Worm (Caenorhabditis elegans) whole organism, L4 larva: ENCODE data around the gene cnx-1.

Experiments used
- D1046.2 ChIP-seq: fragments of 200-800 bp; sonication (Bioruptor generic); IDR thresholded peaks from 2 replicates; pipeline ENCODE4 v1.3.6; 2022; ENCODE audit warnings: missing genetic modification characterization, missing compliant biosample characterization
- F10B5.3 ChIP-seq: sonication (generic microtip); optimal IDR thresholded peaks from 2 replicates; lab custom pipeline; 2016; ENCODE audit warnings: mild to moderate bottlenecking, missing genetic modification characterization, missing compliant biosample characterization
- F26F4.8 ChIP-seq: fragments of 200-800 bp; sonication (Bioruptor generic); conservative IDR thresholded peaks from 2 replicates; pipeline ENCODE4 v1.3.6; 2022; ENCODE audit warnings: missing genetic modification characterization, missing compliant biosample characterization
- F37D6.2 ChIP-seq: sonication (generic microtip); optimal IDR thresholded peaks from 2 replicates; lab custom pipeline; 2016; ENCODE audit warnings: mild to moderate bottlenecking, missing genetic modification characterization, missing compliant biosample characterization
- F44E2.7 ChIP-seq: fragments of 200-800 bp; sonication (Bioruptor generic); IDR thresholded peaks from 2 replicates; pipeline ENCODE4 v2.1.2; 2022; ENCODE audit warnings: missing genetic modification characterization, missing compliant biosample characterization
- T20F7.1 ChIP-seq: fragments of 200-800 bp; sonication (Bioruptor generic); optimal IDR thresholded peaks from 2 replicates; lab custom pipeline; 2018; ENCODE audit warnings: mild to moderate bottlenecking, missing genetic modification characterization, missing compliant biosample characterization
- T26A8.4 ChIP-seq: fragments of 200-800 bp; sonication (Bioruptor generic); IDR thresholded peaks from 2 replicates; pipeline ENCODE4 v1.3.6; 2022; ENCODE audit warnings: missing genetic modification characterization, missing compliant biosample characterization
- Y48G9A.11 ChIP-seq: fragments of 200-800 bp; sonication (Bioruptor generic); IDR thresholded peaks from 2 replicates; pipeline ENCODE4 v1.3.6; 2022; ENCODE audit warnings: missing genetic modification reagents, missing genetic modification characterization, missing compliant biosample characterization
- aha-1 ChIP-seq: fragments of 150-350 bp; peaks from one replicate; lab custom pipeline; 2014; ENCODE audit warnings: missing biosample characterization, missing genetic modification characterization
- ceh-28 ChIP-seq: fragments of 150-350 bp; optimal IDR thresholded peaks from 2 replicates; lab custom pipeline; 2014; ENCODE audit warnings: missing biosample characterization, missing genetic modification reagents, missing genetic modification characterization
- ceh-32 ChIP-seq: sonication (generic microtip); optimal IDR thresholded peaks from 2 replicates; lab custom pipeline; 2016; ENCODE audit warnings: mild to moderate bottlenecking, missing genetic modification characterization, missing compliant biosample characterization; ENCODE audit not compliant: poor library complexity
- ctbp-1 ChIP-seq: fragments of 200-800 bp; sonication (Bioruptor generic); IDR thresholded peaks from 2 replicates; pipeline ENCODE4 v1.3.6; 2022; ENCODE audit warnings: missing genetic modification reagents, missing genetic modification characterization, missing compliant biosample characterization
- daf-8 ChIP-seq: fragments of 200-800 bp; sonication (Bioruptor generic); IDR thresholded peaks from 2 replicates; pipeline ENCODE4 v1.3.6; 2022; ENCODE audit warnings: missing genetic modification characterization, missing compliant biosample characterization
- dmd-9 ChIP-seq: fragments of 200-800 bp; sonication (Bioruptor generic); IDR thresholded peaks from 2 replicates; pipeline ENCODE4 v1.3.6; 2022; ENCODE audit warnings: missing genetic modification reagents, missing genetic modification characterization, missing compliant biosample characterization
- dpl-1 ChIP-seq: fragments of 150-350 bp; optimal IDR thresholded peaks from 2 replicates; lab custom pipeline; 2014; ENCODE audit warnings: missing biosample characterization, missing genetic modification reagents, missing genetic modification characterization
- duxl-1 ChIP-seq: sonication (generic microtip); optimal IDR thresholded peaks from 2 replicates; lab custom pipeline; 2016; ENCODE audit warnings: mild to moderate bottlenecking, missing genetic modification characterization, moderate library complexity, missing compliant biosample characterization; ENCODE audit not compliant: poor library complexity
- dve-1 ChIP-seq: sonication (generic microtip); optimal IDR thresholded peaks from 2 replicates; lab custom pipeline; 2017; ENCODE audit warnings: antibody characterized with exemption, mild to moderate bottlenecking, missing genetic modification characterization, missing compliant biosample characterization; ENCODE audit not compliant: insufficient read depth
- egl-43 ChIP-seq: fragments of 200-800 bp; sonication (Bioruptor generic); IDR thresholded peaks from 2 replicates; pipeline ENCODE4 v1.3.6; 2022; ENCODE audit warnings: missing genetic modification reagents, missing genetic modification characterization, missing compliant biosample characterization
- hlh-11 ChIP-seq: fragments of 200-800 bp; sonication (Bioruptor generic); optimal IDR thresholded peaks from 2 replicates; lab custom pipeline; 2018; ENCODE audit warnings: mild to moderate bottlenecking, missing genetic modification characterization, missing compliant biosample characterization
- hlh-30 ChIP-seq: sonication (generic microtip); optimal IDR thresholded peaks from 2 replicates; lab custom pipeline; 2017; ENCODE audit warnings: antibody characterized with exemption, mild to moderate bottlenecking, missing genetic modification characterization, missing compliant biosample characterization; ENCODE audit not compliant: insufficient read depth
- hmg-1.1 ChIP-seq: fragments of 200-800 bp; sonication (Bioruptor generic); IDR thresholded peaks from 2 replicates; pipeline ENCODE4 v1.3.6; 2022; ENCODE audit warnings: missing genetic modification reagents, missing genetic modification characterization, missing compliant biosample characterization
- lim-7 ChIP-seq: fragments of 200-800 bp; sonication (Bioruptor generic); IDR thresholded peaks from 2 replicates; pipeline ENCODE4 v1.3.6; 2022; ENCODE audit warnings: missing genetic modification characterization, missing compliant biosample characterization
- lin-13 ChIP-seq: fragments of 150-350 bp; optimal IDR thresholded peaks from 2 replicates; lab custom pipeline; 2014; ENCODE audit warnings: missing biosample characterization, missing genetic modification reagents, missing genetic modification characterization
- lin-38 ChIP-seq: fragments of 200-800 bp; sonication (Bioruptor generic); IDR thresholded peaks from 2 replicates; pipeline ENCODE4 v1.3.6; 2022; ENCODE audit warnings: missing genetic modification reagents, missing genetic modification characterization, missing compliant biosample characterization
- lir-3 ChIP-seq: sonication (generic microtip); optimal IDR thresholded peaks from 2 replicates; lab custom pipeline; 2016; ENCODE audit warnings: mild to moderate bottlenecking, missing genetic modification characterization, missing compliant biosample characterization
- lsy-2 ChIP-seq, 2 experiments: fragments of 150-350 bp in 1 of 2; sonication (generic microtip) in 1 of 2; optimal IDR thresholded peaks; 2 replicates each; lab custom pipeline; 2014 to 2017; ENCODE audit warnings: missing biosample characterization in 2 of 2, missing genetic modification characterization in 2 of 2
- mdt-29 ChIP-seq: fragments of 200-800 bp; sonication (Bioruptor generic); IDR thresholded peaks from 2 replicates; pipeline ENCODE4 v1.3.6; 2022; ENCODE audit warnings: missing genetic modification reagents, missing genetic modification characterization, missing compliant biosample characterization
- mep-1 ChIP-seq: fragments of 150-350 bp; sonication (generic microtip); optimal IDR thresholded peaks from 3 replicates; lab custom pipeline; 2014; ENCODE audit warnings: missing biosample characterization, missing genetic modification characterization
- mes-2 ChIP-seq: sonication (generic microtip); optimal IDR thresholded peaks from 2 replicates; lab custom pipeline; 2016; ENCODE audit warnings: missing genotype, mild to moderate bottlenecking, missing genetic modification characterization, missing compliant biosample characterization; ENCODE audit not compliant: poor library complexity, severe bottlenecking
- mxl-3 ChIP-seq: fragments of 200-800 bp; sonication (Bioruptor generic); optimal IDR thresholded peaks from 2 replicates; lab custom pipeline; 2018; ENCODE audit warnings: mild to moderate bottlenecking, missing genetic modification characterization, missing compliant biosample characterization
- nhr-11 ChIP-seq: fragments of 150-350 bp; optimal IDR thresholded peaks from 2 replicates; lab custom pipeline; 2014; ENCODE audit warnings: missing biosample characterization, missing genetic modification characterization
- nhr-237 ChIP-seq: sonication (generic microtip); optimal IDR thresholded peaks from 2 replicates; lab custom pipeline; 2017; ENCODE audit warnings: missing biosample characterization, missing genetic modification characterization
- nhr-28 ChIP-seq: fragments of 150-350 bp; optimal IDR thresholded peaks from 2 replicates; lab custom pipeline; 2014; ENCODE audit warnings: missing biosample characterization, missing genetic modification characterization
- nhr-41 ChIP-seq: fragments of 200-800 bp; sonication (Bioruptor generic); IDR thresholded peaks from 2 replicates; pipeline ENCODE4 v1.3.6; 2022; ENCODE audit warnings: missing genetic modification reagents, missing genetic modification characterization, missing compliant biosample characterization
- nhr-42 ChIP-seq: fragments of 200-800 bp; sonication (Bioruptor generic); IDR thresholded peaks from 2 replicates; pipeline ENCODE4 v1.3.6; 2022; ENCODE audit warnings: missing genetic modification characterization, missing compliant biosample characterization
- nhr-48 ChIP-seq: sonication (generic microtip); optimal IDR thresholded peaks from 2 replicates; lab custom pipeline; 2016; ENCODE audit warnings: mild to moderate bottlenecking, missing genetic modification characterization, missing compliant biosample characterization
- nhr-6 ChIP-seq: fragments of 150-350 bp; optimal IDR thresholded peaks from 2 replicates; lab custom pipeline; 2014; ENCODE audit warnings: missing biosample characterization, missing genetic modification characterization
- set-16 ChIP-seq: fragments of 200-800 bp; sonication (Bioruptor generic); IDR thresholded peaks from 2 replicates; pipeline ENCODE4 v1.3.6; 2022; ENCODE audit warnings: missing genetic modification reagents, missing genetic modification characterization, missing compliant biosample characterization
- skn-1 ChIP-seq: fragments of 150-350 bp; optimal IDR thresholded peaks from 2 replicates; lab custom pipeline; 2014; ENCODE audit warnings: missing biosample characterization, missing genetic modification characterization
- tra-1 ChIP-seq: fragments of 200-800 bp; sonication (Bioruptor generic); IDR thresholded peaks from 2 replicates; pipeline ENCODE4 v1.3.6; 2022; ENCODE audit warnings: missing genetic modification reagents, missing genetic modification characterization, missing compliant biosample characterization
- unc-62 ChIP-seq, 3 experiments: fragments of 150-350 bp in 1 of 3; sonication (generic microtip); optimal IDR thresholded peaks in 2 of 3; peaks in 1 of 3; 1 replicate in 1 of 3; 2 replicates in 2 of 3; lab custom pipeline; 2014 to 2017; ENCODE audit warnings: missing biosample characterization in 3 of 3, missing genetic modification characterization in 3 of 3, missing genetic modification reagents in 3 of 3, missing genotype in 1 of 3
- zfp-2 ChIP-seq: sonication (generic microtip); optimal IDR thresholded peaks from 2 replicates; lab custom pipeline; 2016; ENCODE audit warnings: mild to moderate bottlenecking, missing genetic modification characterization, missing compliant biosample characterization

Gene cnx-1

DNA sequence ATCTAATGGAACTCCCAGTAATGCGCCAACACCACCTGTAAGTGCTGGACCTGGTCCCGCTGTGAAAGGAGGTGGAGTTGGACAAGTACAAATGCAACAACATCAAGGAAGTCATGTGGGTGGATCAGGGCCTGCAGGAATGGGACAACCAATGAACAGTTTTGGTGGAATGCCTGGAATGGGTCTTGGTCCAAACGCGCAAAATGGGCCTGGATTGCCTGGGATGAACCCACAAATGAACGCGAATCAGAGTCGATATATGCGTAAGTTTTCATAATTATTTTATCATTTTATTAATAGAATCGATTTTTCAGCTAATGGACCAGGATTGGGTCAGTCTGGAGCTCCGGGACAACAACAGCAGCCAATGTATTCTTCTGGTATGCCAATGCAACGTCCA, 44.5 kb downstream of the cnx-1 start:
- TF ChIP-seq F44E2.7 (GFP tag; lab: Robert Waterston, UW) (no peak), D1046.2 (GFP tag; lab: Robert Waterston, UW) (0 out of 2 replicates have a peak, but pooled peaks have one; percentile 50), daf-8 (GFP tag; lab: Robert Waterston, UW) (no peak), mep-1 (tag; lab: Kevin White, UChicago) (no peak), egl-43 (no peak), lin-38 (0 out of 2 replicates have a peak, but pooled peaks have one; percentile 27), nhr-41 (no peak), T20F7.1 (GFP tag; lab: Kevin White, UChicago) (no peak), unc-62 (GFP tag; optimal IDR thresholded peaks at IDR 0.05 in 1 of 2; lab: Kevin White, UChicago) (peak in 1 of 2 experiments; percentile 25), unc-62 (tag; optimal IDR thresholded peaks at IDR 0.05; lab: Kevin White, UChicago) (no peak)

- TF ChIP-seq Y48G9A.11 (no peak), unc-62 (GFP tag; optimal IDR thresholded peaks at IDR 0.05 in 1 of 2; lab: Kevin White, UChicago) (peak in 1 of 2 experiments; percentile 97), unc-62 (tag; optimal IDR thresholded peaks at IDR 0.05; lab: Kevin White, UChicago) (no peak)
These were observed 46.3 kb downstream of the cnx-1 start for ce11 chrIII:9770590-9770989.

DNA sequence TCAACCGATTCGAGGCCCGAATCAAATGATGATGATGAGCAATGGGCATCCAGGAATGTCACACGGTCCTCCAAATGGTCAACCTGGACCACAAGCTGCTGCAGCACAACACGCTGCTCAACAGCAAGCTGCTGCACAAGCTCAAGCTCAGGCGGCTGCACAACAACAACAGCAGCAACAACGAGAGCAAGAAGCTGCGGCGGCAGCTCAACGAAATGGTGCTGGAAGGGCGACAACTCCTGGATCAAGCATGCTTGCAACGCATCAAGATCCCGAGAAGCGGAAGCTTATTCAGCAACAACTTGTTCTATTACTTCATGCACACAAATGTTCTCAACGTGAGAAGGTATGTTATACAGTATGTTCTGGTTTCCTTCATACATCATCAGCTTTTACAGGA, 48.9 kb downstream of the cnx-1 start:
- TF ChIP-seq lim-7 (GFP tag; lab: Robert Waterston, UW) (0 out of 2 replicates have a peak, but pooled peaks have one; percentile 14), unc-62 (GFP tag; optimal IDR thresholded peaks at IDR 0.05 in 1 of 2; lab: Kevin White, UChicago) (peak in 1 of 2 experiments; percentile 17), unc-62 (tag; optimal IDR thresholded peaks at IDR 0.05; lab: Kevin White, UChicago) (no peak), nhr-237 (tag; lab: Kevin White, UChicago) (no peak), dmd-9 (GFP tag; lab: Robert Waterston, UW) (0 out of 2 replicates have a peak, but pooled peaks have one; percentile 55), set-16 (GFP tag; lab: Robert Waterston, UW) (peak; percentile 69)

DNA sequence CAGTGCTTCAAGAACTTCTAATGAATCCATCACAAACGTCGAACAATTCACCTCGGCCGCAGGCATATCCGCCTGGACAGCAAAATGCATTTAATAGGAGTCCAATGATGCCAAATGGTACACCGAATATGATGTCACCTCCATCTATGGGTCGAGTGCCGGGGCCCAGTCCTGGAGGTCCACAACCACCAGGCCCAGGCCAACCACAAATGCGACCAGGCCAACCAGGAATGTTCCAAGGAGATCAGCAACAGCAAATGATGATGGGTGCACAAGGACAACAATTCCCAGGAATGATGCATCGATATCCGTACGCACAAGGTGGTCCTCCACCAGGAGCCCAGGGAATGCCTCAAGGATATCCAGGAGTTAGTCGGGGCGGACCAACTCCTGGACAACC, 49.8 kb downstream of the cnx-1 start:
- no peak for TF ChIP-seq dmd-9 (GFP tag; lab: Robert Waterston, UW)
- TF ChIP-seq lin-13 (GFP tag; lab: Kevin White, UChicago) = no peak
- TF ChIP-seq aha-1 (tag; lab: Kevin White, UChicago) = peak; percentile 50
- no peak for TF ChIP-seq mxl-3
- TF ChIP-seq unc-62 (GFP tag; optimal IDR thresholded peaks at IDR 0.05 in 1 of 2; lab: Kevin White, UChicago) = peak in 1 of 2 experiments; percentile 57
- no peak for TF ChIP-seq unc-62 (tag; optimal IDR thresholded peaks at IDR 0.05; lab: Kevin White, UChicago)
- no peak for TF ChIP-seq T26A8.4
- no peak for TF ChIP-seq F26F4.8

ce11 chrIII:9766175-9766574, 50.8 kb downstream of the cnx-1 start, which contains the start of gene cbp-1:
TSS of gene cbp-1 (plus strand) at chrIII:9766509.
- no peak for TF ChIP-seq F10B5.3
- TF ChIP-seq mep-1 (tag; lab: Kevin White, UChicago) = peak; percentile 20
- no peak for TF ChIP-seq dpl-1 (GFP tag; lab: Kevin White, UChicago)
- peak; percentile 97 for TF ChIP-seq aha-1 (tag; lab: Kevin White, UChicago)
- TF ChIP-seq lir-3 (tag; lab: Kevin White, UChicago) = no peak
- TF ChIP-seq nhr-48 (tag; lab: Kevin White, UChicago) = no peak
- TF ChIP-seq nhr-6 = no peak
- TF ChIP-seq hlh-11 (tag; lab: Kevin White, UChicago) = peak; percentile 1
- peak; percentile 8 for TF ChIP-seq hlh-30 (tag; lab: Kevin White, UChicago)
- TF ChIP-seq mdt-29 = no peak
- peak; percentile 4 to 70 for TF ChIP-seq lsy-2 (tag; optimal IDR thresholded peaks at IDR 0.05; lab: Kevin White, UChicago)
- TF ChIP-seq lin-38 = no peak
- peak; percentile 63 for TF ChIP-seq mes-2 (tag; lab: Kevin White, UChicago)
- peak; percentile 11 for TF ChIP-seq ceh-28
- TF ChIP-seq nhr-11 = no peak
- TF ChIP-seq nhr-42 (GFP tag; lab: Robert Waterston, UW) = no peak
- TF ChIP-seq nhr-28 (tag; lab: Kevin White, UChicago) = peak; percentile 20
- peak; percentile 11 for TF ChIP-seq duxl-1 (tag; lab: Kevin White, UChicago)
- TF ChIP-seq tra-1 = no peak
- no peak for TF ChIP-seq ctbp-1 (GFP tag; lab: Robert Waterston, UW)
- peak; percentile 39; the same call in 1 of the 2 replicates for TF ChIP-seq hmg-1.1
- no peak for TF ChIP-seq F37D6.2 (tag; lab: Kevin White, UChicago)
- no peak for TF ChIP-seq skn-1 (tag; lab: Kevin White, UChicago)
- peak; percentile 33 for TF ChIP-seq dve-1 (tag; lab: Kevin White, UChicago)
- TF ChIP-seq zfp-2 (tag; lab: Kevin White, UChicago) = no peak
- no peak for TF ChIP-seq lim-7 (GFP tag; lab: Robert Waterston, UW)
- TF ChIP-seq ceh-32 = no peak
